Worm (Caenorhabditis elegans) whole organism, midembryonic: ENCODE results near the gene seb-3.

Experiments
- klf-2 ChIP-seq: fragments of 200-800 bp; sonication (Bioruptor generic); conservative IDR thresholded peaks from 2 replicates; pipeline ENCODE4 v1.3.6; 2022; ENCODE audit warnings: missing genetic modification reagents, missing genetic modification characterization, missing compliant biosample characterization
- med-1 ChIP-seq: sonication (generic microtip); optimal IDR thresholded peaks from 2 replicates; lab custom pipeline; 2017; ENCODE audit warnings: missing genetic modification characterization, mild to moderate bottlenecking, missing compliant biosample characterization, antibody characterized with exemption, missing genetic modification reagents; ENCODE audit not compliant: insufficient read depth
- tab-1 ChIP-seq: fragments of 200-800 bp; sonication (Bioruptor generic); IDR thresholded peaks from 2 replicates; pipeline ENCODE4 v1.3.6; 2022; ENCODE audit warnings: missing genetic modification characterization, missing compliant biosample characterization
- ztf-29 ChIP-seq: fragments of 200-800 bp; sonication (Bioruptor generic); IDR thresholded peaks from 2 replicates; pipeline ENCODE4 v1.3.6; 2022; ENCODE audit warnings: missing genetic modification reagents, missing genetic modification characterization, missing compliant biosample characterization

DNA sequence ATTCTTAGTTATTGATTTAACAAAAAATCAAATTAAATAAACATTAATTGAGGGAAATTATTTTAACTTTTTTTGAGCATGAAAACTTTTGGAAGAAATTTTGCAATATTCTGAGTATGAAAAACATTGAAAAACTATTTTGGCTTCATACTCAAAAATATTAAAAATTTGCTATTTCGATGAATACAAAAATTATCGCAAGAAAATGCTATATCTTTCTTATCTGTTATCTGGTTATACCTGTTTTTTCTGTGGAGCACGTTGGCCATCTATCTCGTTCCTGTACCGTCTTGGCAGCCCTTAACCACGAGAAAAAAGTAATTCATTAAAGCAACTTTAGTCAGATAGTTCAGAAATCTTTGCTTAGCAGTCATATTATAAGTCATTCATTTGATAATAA, 31.8 kb downstream of the seb-3 start:
- no peak for TF ChIP-seq tab-1
- no peak for TF ChIP-seq med-1 (GFP tag; lab: Kevin White, UChicago)
- no peak for TF ChIP-seq klf-2
- no peak for TF ChIP-seq ztf-29 (GFP tag; lab: Robert Waterston, UW)
